Worm (Caenorhabditis elegans): ENCODE measurements around the gene mex-5.
A peak's percentile ranks its signal among the peaks of the same experiment; 100 is the strongest.

Gene mex-5

DNA sequence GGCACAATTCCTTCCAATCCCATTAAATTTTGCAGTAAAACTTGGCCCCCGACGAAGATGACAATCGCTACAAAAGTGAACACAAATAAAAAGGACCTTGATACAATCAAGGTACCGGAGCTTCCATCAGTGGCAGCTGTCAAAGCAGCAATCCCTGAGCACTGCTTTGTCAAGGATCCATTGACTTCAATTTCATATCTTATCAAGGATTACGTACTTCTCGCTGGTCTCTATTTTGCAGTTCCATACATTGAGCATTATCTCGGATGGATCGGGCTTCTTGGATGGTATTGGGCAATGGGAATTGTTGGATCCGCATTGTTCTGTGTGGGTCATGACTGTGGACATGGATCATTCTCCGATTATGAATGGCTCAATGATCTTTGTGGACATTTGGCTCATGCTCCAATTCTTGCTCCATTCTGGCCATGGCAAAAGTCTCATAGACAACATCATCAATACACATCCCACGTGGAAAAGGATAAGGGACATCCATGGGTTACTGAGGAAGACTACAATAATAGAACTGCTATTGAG, 29.6 kb upstream of the mex-5 start, which contains the start of gene fat-2:
Gene fat-2 (plus strand): TSS at position 51 of the 537 bp plus-strand sequence.
- TF ChIP-seq R02D3.7 (tag; optimal IDR thresholded peaks at IDR 0.05) (no peak), lin-13 (GFP tag; optimal IDR thresholded peaks at IDR 0.05) (no peak)

DNA sequence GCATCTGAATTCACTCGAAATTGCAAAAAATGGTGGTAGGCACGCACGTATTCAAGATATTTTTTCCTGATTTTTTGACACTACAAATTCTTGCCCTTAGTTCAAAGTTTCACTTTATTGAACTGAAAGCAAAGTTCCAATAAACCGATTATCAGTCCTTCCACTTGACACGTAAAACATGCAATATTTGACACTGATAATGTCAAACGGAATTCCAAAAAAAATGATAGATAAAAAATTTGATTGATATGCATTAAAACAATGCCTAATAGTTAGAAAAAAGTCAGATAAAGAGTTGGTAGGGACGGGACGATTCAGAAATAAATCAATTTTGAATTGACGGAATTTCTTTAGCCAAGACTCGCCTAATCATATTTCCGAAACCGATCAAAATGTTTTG, 26.5 kb upstream of the mex-5 start:
- no peak for TF ChIP-seq nhr-25 (tag; optimal IDR thresholded peaks at IDR 0.05)
- TF ChIP-seq lin-11 (tag; optimal IDR thresholded peaks at IDR 0.05) = no peak
- peak; percentile 74 for TF ChIP-seq sma-9 (GFP tag; optimal IDR thresholded peaks at IDR 0.05)
- no peak for TF ChIP-seq sma-9 (tag; optimal IDR thresholded peaks at IDR 0.05)
- TF ChIP-seq sem-4 (tag; optimal IDR thresholded peaks at IDR 0.05) = no peak
- TF ChIP-seq ztf-4 (tag; optimal IDR thresholded peaks at IDR 0.05) = no peak
- TF ChIP-seq lin-13 (GFP tag; optimal IDR thresholded peaks at IDR 0.05) = no peak
- no peak for TF ChIP-seq unc-55 (GFP tag; optimal IDR thresholded peaks at IDR 0.05)
- no peak for TF ChIP-seq nhr-12 (tag; optimal IDR thresholded peaks at IDR 0.05)
- TF ChIP-seq gmeb-1 (tag; optimal IDR thresholded peaks at IDR 0.05) = peak; percentile 17
- no peak for TF ChIP-seq nhr-77 (tag; optimal IDR thresholded peaks at IDR 0.05)
- peak; percentile 80 for TF ChIP-seq crh-2 (tag; optimal IDR thresholded peaks at IDR 0.05)
- no peak for TF ChIP-seq peb-1 (tag; optimal IDR thresholded peaks at IDR 0.05)
- no peak for TF ChIP-seq unc-62 (GFP tag; optimal IDR thresholded peaks at IDR 0.05)
- no peak for TF ChIP-seq nhr-10 (tag; optimal IDR thresholded peaks at IDR 0.05)
- TF ChIP-seq snpc-4 (tag; optimal IDR thresholded peaks at IDR 0.05) = no peak
- peak; percentile 86 for TF ChIP-seq fos-1 (tag; optimal IDR thresholded peaks at IDR 0.05)

DNA sequence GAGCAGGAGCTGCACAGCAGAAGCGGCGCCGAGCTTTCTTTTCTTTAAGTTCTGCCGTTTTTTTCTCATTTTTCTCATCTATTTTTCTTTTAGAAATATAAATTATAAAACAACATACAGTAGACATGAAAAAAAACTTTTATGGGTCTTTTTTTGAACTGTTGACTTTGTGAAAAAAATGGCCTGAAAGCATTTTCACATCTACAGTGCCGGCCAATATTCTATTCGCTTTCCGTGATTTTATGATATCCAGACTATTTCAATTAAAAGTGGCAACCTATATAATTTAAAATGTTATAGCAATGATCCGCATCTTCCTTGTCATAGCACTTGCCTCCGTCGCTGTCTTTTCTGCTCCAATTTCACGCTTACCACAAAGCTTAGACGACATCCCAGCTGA, 25.5 kb upstream of the mex-5 start, which contains the start of gene far-6:
Gene far-6 (plus strand): TSS at position 301 of the 400 bp plus-strand sequence.
- no peak for TF ChIP-seq nhr-237 (tag; optimal IDR thresholded peaks at IDR 0.05)

DNA sequence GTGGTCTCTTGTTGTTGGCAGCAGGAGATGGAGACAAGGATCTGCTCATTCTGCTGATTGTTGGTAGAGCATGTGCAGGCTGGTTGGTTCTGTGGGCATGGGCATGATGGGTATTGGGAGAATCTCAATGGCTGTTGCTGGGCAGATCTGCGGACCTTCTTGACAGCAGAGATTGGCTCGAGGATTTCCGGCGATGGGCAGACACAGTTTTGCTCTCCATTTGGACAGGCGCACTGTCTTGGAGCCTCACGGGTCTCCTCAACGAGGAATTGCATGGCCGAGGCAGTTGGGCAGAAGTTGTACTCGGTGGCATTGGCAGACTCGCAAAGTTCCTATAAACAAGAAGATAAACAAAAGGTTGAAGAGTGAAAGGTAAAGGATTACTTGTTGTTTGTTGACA, 23.0 kb upstream of the mex-5 start:
- TF ChIP-seq R02D3.7 (tag; optimal IDR thresholded peaks at IDR 0.05) = no peak
- TF ChIP-seq mdl-1 (tag; optimal IDR thresholded peaks at IDR 0.05) = no peak
- no peak for TF ChIP-seq ceh-82 (tag; optimal IDR thresholded peaks at IDR 0.05)
- no peak for TF ChIP-seq egl-27 (tag; optimal IDR thresholded peaks at IDR 0.05)
- TF ChIP-seq nhr-77 (tag; optimal IDR thresholded peaks at IDR 0.05) = no peak
- TF ChIP-seq ama-1 (optimal IDR thresholded peaks at IDR 0.05) = no peak
- TF ChIP-seq nhr-21 (tag; optimal IDR thresholded peaks at IDR 0.05) = no peak
- TF ChIP-seq elt-1 (tag; optimal IDR thresholded peaks at IDR 0.05) = no peak

- TF ChIP-seq unc-55 (GFP tag; optimal IDR thresholded peaks at IDR 0.05) = no peak
- no peak for TF ChIP-seq blmp-1 (tag; optimal IDR thresholded peaks at IDR 0.05; ENCODE audit: insufficient read depth)
- TF ChIP-seq mdl-1 (tag; optimal IDR thresholded peaks at IDR 0.05) = no peak
- no peak for TF ChIP-seq dmd-4 (tag; optimal IDR thresholded peaks at IDR 0.05)
- TF ChIP-seq ZK546.5 (tag; optimal IDR thresholded peaks at IDR 0.05) = no peak
These were observed 22.2 kb upstream of the mex-5 start, which contains the start of gene pqn-74 for ce11 chrIV:13331285-13331684. pqn-74 (minus strand) TSS chrIV:13331406.

DNA sequence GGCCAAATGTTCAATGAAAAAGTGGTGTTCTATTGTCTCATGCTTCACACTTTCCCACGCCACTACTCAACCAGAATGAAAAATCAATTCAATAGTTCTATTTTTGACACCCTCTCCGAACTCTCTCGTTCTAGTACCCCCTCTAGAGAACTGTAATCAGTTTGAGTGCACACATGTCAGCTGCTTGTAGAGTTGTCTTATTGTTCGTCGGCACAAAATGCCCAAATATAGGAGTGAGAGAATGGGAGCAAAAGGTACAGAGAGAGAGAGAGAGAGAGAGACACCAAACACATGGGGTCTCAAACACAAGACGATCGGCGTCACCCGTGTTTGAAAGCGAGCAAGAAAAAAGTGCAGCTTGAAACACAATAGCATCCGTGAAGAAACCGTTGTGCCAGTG, 19.2 kb upstream of the mex-5 start:
- TF ChIP-seq fos-1 (tag; optimal IDR thresholded peaks at IDR 0.05) = peak; percentile 27
- TF ChIP-seq F13H6.1 (tag; optimal IDR thresholded peaks at IDR 0.05) = peak; percentile 23
- no peak for TF ChIP-seq R02D3.7 (tag; optimal IDR thresholded peaks at IDR 0.05)
- TF ChIP-seq sma-9 (GFP tag; optimal IDR thresholded peaks at IDR 0.05) = peak; percentile 34
- no peak for TF ChIP-seq sma-9 (tag; optimal IDR thresholded peaks at IDR 0.05)
- peak; percentile 53 for TF ChIP-seq nhr-129 (tag; optimal IDR thresholded peaks at IDR 0.05)
- TF ChIP-seq lsy-2 (tag; optimal IDR thresholded peaks at IDR 0.05) = no peak

ce11 chrIV:13342555-13342954, 11.0 kb upstream of the mex-5 start, which contains the start of gene W02A2.5:
W02A2.5 (plus strand) TSS chrIV:13342855.
- TF ChIP-seq skn-1 (tag; optimal IDR thresholded peaks at IDR 0.05) (no peak), ztf-1 (GFP tag; conservative IDR thresholded peaks at IDR 0.05) (no peak), ztf-4 (tag; optimal IDR thresholded peaks at IDR 0.05) (no peak), elt-1 (tag; optimal IDR thresholded peaks at IDR 0.05) (no peak), aly-2 (tag; optimal IDR thresholded peaks at IDR 0.05) (no peak), nhr-21 (tag; optimal IDR thresholded peaks at IDR 0.05) (no peak), zag-1 (tag; optimal IDR thresholded peaks at IDR 0.05) (no peak), mdl-1 (tag; optimal IDR thresholded peaks at IDR 0.05) (no peak), unc-39 (tag; optimal IDR thresholded peaks at IDR 0.05) (no peak), unc-55 (GFP tag; optimal IDR thresholded peaks at IDR 0.05) (no peak), lin-39 (tag; optimal IDR thresholded peaks at IDR 0.05) (no peak), gmeb-1 (tag; optimal IDR thresholded peaks at IDR 0.05) (no peak), sem-4 (tag; optimal IDR thresholded peaks at IDR 0.05) (no peak), sma-9 (GFP tag; optimal IDR thresholded peaks at IDR 0.05) (no peak), sma-9 (tag; optimal IDR thresholded peaks at IDR 0.05) (no peak), unc-62 (GFP tag; optimal IDR thresholded peaks at IDR 0.05) (no peak), nhr-129 (tag; optimal IDR thresholded peaks at IDR 0.05) (no peak), R02D3.7 (tag; optimal IDR thresholded peaks at IDR 0.05) (no peak), fos-1 (tag; optimal IDR thresholded peaks at IDR 0.05) (no peak)
